Worm (Caenorhabditis elegans) whole organism, L4/young adult: ENCODE measurements around the gene B0280.9.

ENCODE experiments used
- W03F9.2 ChIP-seq: fragments of 150-350 bp; optimal IDR thresholded peaks from 2 replicates; lab custom pipeline; 2014; ENCODE audit warnings: missing biosample characterization, missing genetic modification characterization
- dao-5 ChIP-seq: sonication (generic microtip); optimal IDR thresholded peaks from 2 replicates; lab custom pipeline; 2016; ENCODE audit warnings: missing genotype, missing genetic modification characterization, moderate library complexity, missing compliant biosample characterization

ce11 chrIII:7116615-7117252, 6.0 kb downstream of the B0280.9 start:
- no peak for TF ChIP-seq dao-5 (tag; lab: Kevin White, UChicago)
- peak; percentile 56 for TF ChIP-seq W03F9.2 (tag; lab: Kevin White, UChicago)
